Worm (Caenorhabditis elegans) whole organism, L3 larva: ENCODE results near the gene EGAP2.1.

Source experiments
- R02D3.7 ChIP-seq: fragments of 150-350 bp; optimal IDR thresholded peaks from 2 replicates; lab custom pipeline; 2014; ENCODE audit warnings: missing biosample characterization, missing genetic modification characterization
- ZK546.5 ChIP-seq: sonication (generic microtip); optimal IDR thresholded peaks from 2 replicates; lab custom pipeline; 2017; ENCODE audit warnings: missing biosample characterization, missing genetic modification characterization
- aly-2 ChIP-seq: fragments of 150-350 bp; optimal IDR thresholded peaks from 2 replicates; lab custom pipeline; 2014; ENCODE audit warnings: missing biosample characterization, missing genetic modification characterization
- ceh-16 ChIP-seq: sonication (generic microtip); optimal IDR thresholded peaks from 2 replicates; lab custom pipeline; 2017; ENCODE audit warnings: missing biosample characterization, missing genetic modification characterization
- ceh-28 ChIP-seq: fragments of 150-350 bp; optimal IDR thresholded peaks from 2 replicates; lab custom pipeline; 2014; ENCODE audit warnings: missing biosample characterization, missing genetic modification reagents, missing genetic modification characterization
- ceh-82 ChIP-seq: fragments of 150-350 bp; optimal IDR thresholded peaks from 2 replicates; lab custom pipeline; 2014; ENCODE audit warnings: missing biosample characterization, missing genetic modification characterization
- ceh-9 ChIP-seq: sonication (generic microtip); optimal IDR thresholded peaks from 2 replicates; lab custom pipeline; 2018; ENCODE audit warnings: missing biosample characterization, missing genetic modification characterization
- daf-12 ChIP-seq: fragments of 150-350 bp; optimal IDR thresholded peaks from 2 replicates; lab custom pipeline; 2014; ENCODE audit warnings: missing biosample characterization, missing genetic modification reagents, missing genetic modification characterization
- egl-5 ChIP-seq: fragments of 150-350 bp; optimal IDR thresholded peaks from 2 replicates; lab custom pipeline; 2017; ENCODE audit warnings: missing biosample characterization, missing genetic modification reagents, missing genetic modification characterization, inconsistent platforms
- elt-2 ChIP-seq: sonication (generic microtip); optimal IDR thresholded peaks from 2 replicates; lab custom pipeline; 2016; ENCODE audit warnings: missing genetic modification reagents, mild to moderate bottlenecking, missing genetic modification characterization, missing compliant biosample characterization
- elt-3 ChIP-seq, 3 experiments: fragments of 150-350 bp in 1 of 3; sonication (generic microtip) in 2 of 3; optimal IDR thresholded peaks; 2 replicates in 2 of 3; 4 replicates in 1 of 3; lab custom pipeline; 2014 to 2017; ENCODE audit warnings: missing biosample characterization in 3 of 3, missing genetic modification characterization in 3 of 3
- eor-1 ChIP-seq, 2 experiments: fragments of 150-350 bp; optimal IDR thresholded peaks; 2 replicates each; lab custom pipeline; 2014 to 2018; ENCODE audit warnings: missing biosample characterization in 2 of 2, missing genetic modification characterization in 2 of 2
- fkh-2 ChIP-seq: fragments of 150-350 bp; optimal IDR thresholded peaks from 2 replicates; lab custom pipeline; 2014; ENCODE audit warnings: missing biosample characterization, missing genetic modification reagents, missing genetic modification characterization
- fos-1 ChIP-seq: fragments of 150-350 bp; optimal IDR thresholded peaks from 2 replicates; lab custom pipeline; 2014; ENCODE audit warnings: missing biosample characterization, missing genetic modification characterization
- hmg-11 ChIP-seq: sonication (generic microtip); optimal IDR thresholded peaks from 2 replicates; lab custom pipeline; 2016; ENCODE audit warnings: missing genetic modification characterization, missing compliant biosample characterization
- jun-1 ChIP-seq: fragments of 150-350 bp; optimal IDR thresholded peaks from 2 replicates; lab custom pipeline; 2014; ENCODE audit warnings: missing biosample characterization, missing genetic modification reagents, missing genetic modification characterization
- lin-15B ChIP-seq: fragments of 150-350 bp; optimal IDR thresholded peaks from 2 replicates; lab custom pipeline; 2014; ENCODE audit warnings: missing biosample characterization, missing genetic modification characterization
- lin-39 ChIP-seq: fragments of 150-350 bp; optimal IDR thresholded peaks from 2 replicates; lab custom pipeline; 2018; ENCODE audit warnings: missing biosample characterization, missing genetic modification reagents, missing genetic modification characterization
- mdl-1 ChIP-seq: fragments of 150-350 bp; optimal IDR thresholded peaks from 2 replicates; lab custom pipeline; 2014; ENCODE audit warnings: missing biosample characterization, missing genetic modification characterization
- mml-1 ChIP-seq: fragments of 150-350 bp; sonication (generic microtip); optimal IDR thresholded peaks from 3 replicates; lab custom pipeline; 2014; ENCODE audit warnings: missing biosample characterization, missing genetic modification characterization
- nfya-1 ChIP-seq: sonication (generic microtip); optimal IDR thresholded peaks from 2 replicates; lab custom pipeline; 2017; ENCODE audit warnings: missing genetic modification characterization, mild to moderate bottlenecking, missing compliant biosample characterization, antibody characterized with exemption, moderate library complexity; ENCODE audit not compliant: insufficient read depth
- nhr-11 ChIP-seq: fragments of 150-350 bp; optimal IDR thresholded peaks from 2 replicates; lab custom pipeline; 2014; ENCODE audit warnings: missing biosample characterization, missing genetic modification characterization
- nhr-12 ChIP-seq: fragments of 150-350 bp; optimal IDR thresholded peaks from 2 replicates; lab custom pipeline; 2014; ENCODE audit warnings: missing biosample characterization, missing genetic modification characterization
- nhr-23 ChIP-seq: fragments of 150-350 bp; optimal IDR thresholded peaks from 2 replicates; lab custom pipeline; 2014; ENCODE audit warnings: missing biosample characterization, missing genetic modification reagents, missing genetic modification characterization
- nhr-237 ChIP-seq: fragments of 150-350 bp; optimal IDR thresholded peaks from 2 replicates; lab custom pipeline; 2014; ENCODE audit warnings: missing biosample characterization, missing genetic modification characterization
- nhr-28 ChIP-seq: fragments of 150-350 bp; optimal IDR thresholded peaks from 2 replicates; lab custom pipeline; 2014; ENCODE audit warnings: missing biosample characterization, missing genetic modification characterization
- nhr-43 ChIP-seq: sonication (generic microtip); optimal IDR thresholded peaks from 2 replicates; lab custom pipeline; 2016; ENCODE audit warnings: mild to moderate bottlenecking, missing genetic modification characterization, missing compliant biosample characterization; ENCODE audit not compliant: poor library complexity, severe bottlenecking
- nhr-76 ChIP-seq: fragments of 150-350 bp; sonication (generic microtip); optimal IDR thresholded peaks from 5 replicates; lab custom pipeline; 2014; ENCODE audit warnings: missing biosample characterization, missing genetic modification characterization
- nhr-77 ChIP-seq: fragments of 150-350 bp; optimal IDR thresholded peaks from 2 replicates; lab custom pipeline; 2014; ENCODE audit warnings: missing biosample characterization, missing genetic modification characterization
- pha-4 ChIP-seq: fragments of 150-350 bp; optimal IDR thresholded peaks from 2 replicates; lab custom pipeline; 2014; ENCODE audit warnings: missing biosample characterization, missing genetic modification reagents, missing genetic modification characterization
- pqm-1 ChIP-seq: fragments of 150-350 bp; optimal IDR thresholded peaks from 2 replicates; lab custom pipeline; 2017; ENCODE audit warnings: missing biosample characterization, missing genetic modification characterization, inconsistent platforms
- sea-2 ChIP-seq: fragments of 150-350 bp; sonication (generic microtip); optimal IDR thresholded peaks from 4 replicates; lab custom pipeline; 2014; ENCODE audit warnings: missing biosample characterization, missing genetic modification reagents, missing genetic modification characterization
- skn-1 ChIP-seq: fragments of 150-350 bp; optimal IDR thresholded peaks from 2 replicates; lab custom pipeline; 2014; ENCODE audit warnings: missing biosample characterization, missing genetic modification characterization
- tbx-2 ChIP-seq: sonication (generic microtip); optimal IDR thresholded peaks from 2 replicates; lab custom pipeline; 2016; ENCODE audit warnings: mild to moderate bottlenecking, missing genetic modification characterization, missing compliant biosample characterization
- unc-62 ChIP-seq: fragments of 150-350 bp; sonication (generic microtip); optimal IDR thresholded peaks from 4 replicates; lab custom pipeline; 2014; ENCODE audit warnings: missing biosample characterization, missing genetic modification reagents, missing genetic modification characterization
- zag-1 ChIP-seq: fragments of 150-350 bp; optimal IDR thresholded peaks from 2 replicates; lab custom pipeline; 2014; ENCODE audit warnings: missing biosample characterization, missing genetic modification characterization
- ztf-11 ChIP-seq: fragments of 150-350 bp; optimal IDR thresholded peaks from 2 replicates; lab custom pipeline; 2014; ENCODE audit warnings: missing biosample characterization, missing genetic modification characterization
- ztf-4 ChIP-seq: fragments of 150-350 bp; optimal IDR thresholded peaks from 2 replicates; lab custom pipeline; 2014; ENCODE audit warnings: missing biosample characterization, missing genetic modification characterization

EGAP2.1 gene

DNA sequence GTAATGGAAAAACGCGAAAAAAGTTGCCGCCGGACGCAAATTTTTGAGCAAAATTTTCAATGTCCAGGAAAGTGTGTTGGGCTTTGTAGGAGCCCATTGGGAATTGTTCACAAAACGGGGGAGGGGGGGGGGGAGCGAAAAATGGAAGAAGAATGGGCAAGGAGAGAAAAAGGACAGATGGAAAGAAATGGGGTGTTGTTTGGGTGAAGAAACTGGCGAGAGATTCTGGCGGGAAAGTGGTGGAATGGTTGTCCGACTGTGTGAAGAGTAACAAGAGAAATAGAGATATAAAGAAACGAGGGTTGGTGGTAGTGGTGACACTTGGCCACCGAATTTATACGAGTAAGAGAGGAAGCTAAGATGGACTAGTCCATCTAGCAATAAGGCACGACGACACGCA lies 4.9 kb upstream of the EGAP2.1 start:
- peak; percentile 43 for TF ChIP-seq nfya-1 (tag; lab: Kevin White, UChicago)
- peak; percentile 59 for TF ChIP-seq lin-15B (tag; lab: Kevin White, UChicago)
- no peak for TF ChIP-seq ceh-16 (tag; lab: Kevin White, UChicago)
- TF ChIP-seq nhr-77 (tag; lab: Kevin White, UChicago), result no peak
- TF ChIP-seq pha-4 (tag; lab: Kevin White, UChicago), result no peak
- no peak for TF ChIP-seq unc-62
- TF ChIP-seq egl-5 (tag; lab: Kevin White, UChicago), result peak; percentile 23
- no peak for TF ChIP-seq ZK546.5 (tag; lab: Kevin White, UChicago)
- peak; percentile 58 for TF ChIP-seq lin-39
- TF ChIP-seq eor-1 (tag; optimal IDR thresholded peaks at IDR 0.05; lab: Kevin White, UChicago), result no peak
- TF ChIP-seq sea-2 (GFP tag; lab: Kevin White, UChicago), result no peak

DNA sequence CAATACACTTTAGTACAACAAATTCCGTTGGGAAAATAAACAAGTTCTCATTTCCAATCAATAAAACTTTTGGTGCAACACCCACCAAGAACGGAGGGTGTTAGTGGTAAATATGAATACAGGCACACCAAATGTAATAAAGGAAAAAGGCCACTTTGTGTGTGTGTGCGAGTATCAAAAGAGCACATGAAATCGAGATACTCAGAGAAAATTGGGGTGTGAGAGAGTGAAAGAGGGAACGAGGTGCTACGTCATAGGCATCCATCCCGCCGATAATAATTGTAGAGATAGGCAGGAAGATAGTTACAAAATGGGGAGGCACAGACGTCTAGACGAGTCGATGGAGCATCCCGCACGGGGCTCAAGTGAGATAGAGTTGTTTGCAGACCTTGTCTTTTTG lies 3.4 kb upstream of the EGAP2.1 start:
- TF ChIP-seq ZK546.5 (tag; lab: Kevin White, UChicago), result no peak
- no peak for TF ChIP-seq ztf-4 (tag; lab: Kevin White, UChicago)
- TF ChIP-seq nfya-1 (tag; lab: Kevin White, UChicago), result peak; percentile 26
- no peak for TF ChIP-seq ztf-11
- no peak for TF ChIP-seq tbx-2 (tag; lab: Kevin White, UChicago)
- TF ChIP-seq zag-1 (tag; lab: Kevin White, UChicago), result no peak
- peak; percentile 82 for TF ChIP-seq pha-4 (tag; lab: Kevin White, UChicago)
- TF ChIP-seq elt-2 (tag; lab: Kevin White, UChicago), result peak; percentile 91
- no peak for TF ChIP-seq ceh-9 (tag; lab: Kevin White, UChicago)
- TF ChIP-seq skn-1 (tag; lab: Kevin White, UChicago), result no peak
- peak; percentile 25 for TF ChIP-seq pqm-1 (tag; lab: Kevin White, UChicago)
- peak; percentile 11 for TF ChIP-seq jun-1
- no peak for TF ChIP-seq aly-2
- TF ChIP-seq lin-15B (tag; lab: Kevin White, UChicago), result no peak
- TF ChIP-seq nhr-12 (tag; lab: Kevin White, UChicago), result no peak
- TF ChIP-seq mdl-1, result no peak
- TF ChIP-seq ceh-28 (tag; lab: Kevin White, UChicago), result peak; percentile 50
- no peak for TF ChIP-seq nhr-237 (tag; lab: Kevin White, UChicago)
- no peak for TF ChIP-seq eor-1 (tag; optimal IDR thresholded peaks at IDR 0.05; lab: Kevin White, UChicago)
- TF ChIP-seq nhr-76 (tag; lab: Kevin White, UChicago), result no peak

DNA sequence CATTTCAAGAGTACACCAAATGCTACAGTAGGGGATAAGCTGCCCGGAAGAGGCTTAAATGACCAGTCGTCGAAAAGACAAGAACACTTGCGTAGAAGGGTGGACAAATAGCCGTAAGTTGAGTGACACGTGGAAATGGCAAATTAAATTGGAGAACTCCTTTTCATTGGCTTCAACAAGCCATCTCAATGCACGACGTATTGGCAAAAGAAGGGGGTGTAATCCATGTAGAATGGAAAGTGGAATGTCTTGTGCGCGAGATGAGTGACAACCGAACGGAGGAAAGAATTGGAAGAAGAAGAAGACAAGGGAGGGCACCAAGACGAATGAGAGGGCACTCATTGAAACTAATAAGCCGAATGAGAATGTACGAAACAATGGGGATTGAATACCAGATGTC lies 2.5 kb upstream of the EGAP2.1 start:
- TF ChIP-seq ceh-82 (no peak), daf-12 (tag; lab: Kevin White, UChicago) (no peak), hmg-11 (tag; lab: Kevin White, UChicago) (no peak), R02D3.7 (no peak), eor-1 (tag; optimal IDR thresholded peaks at IDR 0.05; lab: Kevin White, UChicago) (no peak), fos-1 (tag; lab: Kevin White, UChicago) (no peak), elt-3 (tag; optimal IDR thresholded peaks at IDR 0.05; lab: Kevin White, UChicago) (no peak), tbx-2 (tag; lab: Kevin White, UChicago) (no peak), jun-1 (no peak), nhr-43 (tag; lab: Kevin White, UChicago) (no peak), ztf-4 (tag; lab: Kevin White, UChicago) (no peak)

DNA sequence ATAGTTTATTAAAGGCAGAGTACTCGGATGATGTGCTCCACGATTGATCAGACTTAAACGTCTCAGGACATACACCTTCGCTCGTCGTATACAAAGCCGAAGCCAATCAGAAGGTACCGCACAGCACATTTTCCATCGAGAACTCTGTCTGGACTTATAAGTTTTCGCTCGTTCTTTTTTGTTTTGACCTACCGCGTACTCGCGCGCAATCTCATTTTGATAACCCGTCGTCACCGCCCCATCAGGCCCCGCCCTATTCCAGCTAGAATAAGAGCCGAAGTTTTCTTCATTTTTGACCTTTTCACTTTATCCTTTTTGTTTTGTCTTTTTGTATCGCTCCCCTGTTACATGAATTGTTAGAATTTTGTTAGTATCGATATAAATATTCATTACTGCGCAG lies 1.6 kb upstream of the EGAP2.1 start, which contains the start of gene EGAP2.2:
Gene EGAP2.2, plus strand, starts transcription at position 301 of the 400 bp plus-strand sequence.
- TF ChIP-seq pha-4 (tag; lab: Kevin White, UChicago) (no peak), jun-1 (no peak), nfya-1 (tag; lab: Kevin White, UChicago) (no peak), mml-1 (tag; lab: Kevin White, UChicago) (no peak), daf-12 (tag; lab: Kevin White, UChicago) (no peak), pqm-1 (tag; lab: Kevin White, UChicago) (no peak), nhr-76 (tag; lab: Kevin White, UChicago) (no peak), nhr-23 (no peak), nhr-12 (tag; lab: Kevin White, UChicago) (no peak), fkh-2 (tag; lab: Kevin White, UChicago) (no peak), nhr-28 (no peak), nhr-11 (tag; lab: Kevin White, UChicago) (no peak), elt-3 (tag; optimal IDR thresholded peaks at IDR 0.05; lab: Kevin White, UChicago) (no peak), R02D3.7 (no peak)
- TF ChIP-seq, all 47 proteins: peak for 0
